Fruit fly (Drosophila melanogaster): ENCODE results near the gene Crag.

- no peak for TF ChIP-seq EcR (GFP tag; optimal IDR thresholded peaks at IDR 0.05)
- no peak for TF ChIP-seq Dll (optimal IDR thresholded peaks at IDR 0.05)
Observed at dm6 chrX:8560087-8560999, 31.5 kb upstream of the Crag start, which contains the start of the genes CG12112 and Trf4-1.
